Worm (Caenorhabditis elegans) whole organism, early embryonic: ENCODE results near the gene C15B12.2.

ENCODE experiments used
- B0310.2 ChIP-seq: sonication (generic microtip); optimal IDR thresholded peaks from 2 replicates; lab custom pipeline; 2016; ENCODE audit warnings: mild to moderate bottlenecking, missing genetic modification characterization, missing compliant biosample characterization
- F13C5.2 ChIP-seq: sonication (generic microtip); optimal IDR thresholded peaks from 2 replicates; lab custom pipeline; 2017; ENCODE audit warnings: mild to moderate bottlenecking, missing genetic modification characterization, inconsistent platforms, missing compliant biosample characterization
- aly-1 ChIP-seq: sonication (generic microtip); optimal IDR thresholded peaks from 2 replicates; lab custom pipeline; 2016; ENCODE audit warnings: missing genetic modification characterization, missing compliant biosample characterization
- ama-1 ChIP-seq: fragments of 150-350 bp; optimal IDR thresholded peaks from 2 replicates; lab custom pipeline; 2014
- ceh-13 ChIP-seq: fragments of 200-800 bp; sonication (Bioruptor generic); optimal IDR thresholded peaks from 2 replicates; lab custom pipeline; 2018; ENCODE audit warnings: mild to moderate bottlenecking, missing genetic modification characterization, missing compliant biosample characterization
- ceh-36 ChIP-seq: sonication (generic microtip); optimal IDR thresholded peaks from 2 replicates; lab custom pipeline; 2016; ENCODE audit warnings: missing genetic modification characterization, inconsistent platforms, missing compliant biosample characterization
- ets-7 ChIP-seq: sonication (generic microtip); optimal IDR thresholded peaks from 2 replicates; lab custom pipeline; 2016; ENCODE audit warnings: missing genotype, missing genetic modification characterization, missing compliant biosample characterization
- flt-1 ChIP-seq: fragments of 200-800 bp; sonication (Bioruptor generic); IDR thresholded peaks from 2 replicates; pipeline ENCODE4 v1.3.6; 2022; ENCODE audit warnings: missing genetic modification characterization, missing compliant biosample characterization
- hmbx-1 ChIP-seq: sonication (generic microtip); optimal IDR thresholded peaks from 2 replicates; lab custom pipeline; 2016; ENCODE audit warnings: mild to moderate bottlenecking, missing genetic modification characterization, missing compliant biosample characterization
- hmg-4 ChIP-seq: fragments of 200-800 bp; sonication (Bioruptor generic); optimal IDR thresholded peaks from 2 replicates; lab custom pipeline; 2018; ENCODE audit warnings: mild to moderate bottlenecking, missing genetic modification characterization, missing compliant biosample characterization
- hnd-1 ChIP-seq: sonication (generic microtip); optimal IDR thresholded peaks from 2 replicates; lab custom pipeline; 2016; ENCODE audit warnings: missing genetic modification characterization, missing compliant biosample characterization
- pes-1 ChIP-seq: fragments of 200-800 bp; sonication (Bioruptor generic); IDR thresholded peaks from 2 replicates; pipeline ENCODE4 v1.3.6; 2022; ENCODE audit warnings: missing genetic modification reagents, missing genetic modification characterization, missing compliant biosample characterization
- scrt-1 ChIP-seq: fragments of 200-800 bp; sonication (Bioruptor generic); IDR thresholded peaks from 2 replicates; pipeline ENCODE4 v1.3.6; 2022; ENCODE audit warnings: missing genetic modification characterization, missing compliant biosample characterization
- sea-1 ChIP-seq: fragments of 200-800 bp; sonication (Bioruptor generic); conservative IDR thresholded peaks from 2 replicates; pipeline ENCODE4 v1.3.6; 2022; ENCODE audit warnings: missing genetic modification characterization, missing compliant biosample characterization
- tbx-11 ChIP-seq: fragments of 200-800 bp; sonication (Bioruptor generic); IDR thresholded peaks from 2 replicates; pipeline ENCODE4 v1.3.6; 2022; ENCODE audit warnings: missing genetic modification characterization, missing compliant biosample characterization
- tbx-37 ChIP-seq: fragments of 200-800 bp; sonication (Bioruptor generic); conservative IDR thresholded peaks from 2 replicates; pipeline ENCODE4 v1.3.6; 2022; ENCODE audit warnings: missing genetic modification reagents, missing genetic modification characterization, missing compliant biosample characterization
- tra-4 ChIP-seq: sonication (generic microtip); optimal IDR thresholded peaks from 2 replicates; lab custom pipeline; 2017; ENCODE audit warnings: missing genetic modification characterization, missing compliant biosample characterization

Gene C15B12.2

DNA sequence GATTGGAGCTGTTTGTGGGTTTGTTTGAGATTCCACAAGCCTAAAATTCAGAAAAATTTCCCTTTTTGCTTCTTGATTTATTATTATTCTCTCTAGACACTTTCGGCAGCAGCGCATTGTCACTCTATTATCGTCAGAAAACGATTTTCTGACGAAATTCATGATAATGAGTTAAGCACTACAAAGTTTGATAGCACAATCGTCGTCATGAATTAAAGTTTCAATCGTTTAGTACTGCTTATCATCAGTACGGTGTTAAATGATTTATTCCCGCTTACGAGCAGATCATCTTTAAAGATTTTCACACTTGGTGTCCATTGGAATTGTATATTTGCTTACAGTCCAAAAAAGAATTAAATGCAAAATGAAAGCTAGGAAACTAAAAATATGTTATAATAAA is 33.7 kb upstream of the C15B12.2 start:
- no peak for TF ChIP-seq hmg-4
- no peak for TF ChIP-seq pes-1
- no peak for TF ChIP-seq hnd-1 (tag; lab: Kevin White, UChicago)
- no peak for TF ChIP-seq sea-1 (GFP tag; lab: Robert Waterston, UW)
- TF ChIP-seq aly-1 (tag; lab: Kevin White, UChicago): no peak
- TF ChIP-seq tbx-37 (GFP tag; lab: Robert Waterston, UW): no peak
- TF ChIP-seq flt-1: no peak
- TF ChIP-seq tra-4: no peak

DNA sequence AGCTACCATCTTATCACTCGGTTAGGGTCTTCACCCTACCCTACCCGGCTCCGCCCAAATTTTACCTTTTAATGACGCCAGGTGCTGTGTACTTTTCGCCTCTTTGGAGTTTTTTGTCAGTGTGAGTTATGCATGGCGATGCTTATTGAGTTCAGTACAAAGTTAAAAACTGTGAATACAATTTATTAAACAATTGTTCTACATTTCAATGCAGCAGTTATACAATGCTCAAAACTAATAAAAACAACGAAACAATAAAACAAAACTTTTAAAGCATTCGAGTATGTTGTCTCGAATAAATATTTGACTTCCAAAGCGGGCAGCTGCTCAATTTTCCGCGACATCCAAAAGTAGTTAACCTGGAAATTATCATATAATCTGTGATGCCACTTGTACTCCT is 32.7 kb upstream of the C15B12.2 start, which contains the start of gene ctsa-2:
ctsa-2 (minus strand) TSS at position 101 of the 400 bp plus-strand sequence.
- TF ChIP-seq tra-4 (no peak), hmg-4 (no peak), hnd-1 (tag; lab: Kevin White, UChicago) (no peak), F13C5.2 (tag; lab: Kevin White, UChicago) (no peak), pes-1 (no peak), tbx-11 (GFP tag; lab: Robert Waterston, UW) (no peak), ceh-36 (tag; lab: Kevin White, UChicago) (no peak), B0310.2 (no peak), scrt-1 (no peak), sea-1 (GFP tag; lab: Robert Waterston, UW) (no peak), tbx-37 (GFP tag; lab: Robert Waterston, UW) (no peak), hmbx-1 (no peak), ets-7 (tag; lab: Kevin White, UChicago) (no peak), flt-1 (no peak), ceh-13 (GFP tag; lab: Kevin White, UChicago) (no peak), ama-1 (no peak), aly-1 (tag; lab: Kevin White, UChicago) (no peak)

DNA sequence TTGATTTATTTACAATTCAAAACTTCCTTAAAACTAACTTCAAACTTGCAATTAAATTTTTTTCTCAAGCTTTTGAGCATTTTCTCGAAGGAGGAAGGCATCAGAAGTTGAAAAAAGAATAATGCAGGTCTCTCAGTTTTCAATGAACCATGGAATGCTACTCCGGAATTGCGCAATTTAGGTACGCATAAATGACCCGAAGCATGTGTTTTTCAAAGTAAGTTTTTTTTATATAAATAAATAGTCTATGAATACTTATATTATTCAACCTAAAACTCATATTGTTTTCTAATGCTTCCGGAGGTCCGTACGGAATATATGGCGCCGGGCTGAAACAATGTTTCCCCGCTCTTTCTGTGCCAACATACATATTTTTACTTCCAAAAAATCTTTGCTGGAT is 29.5 kb upstream of the C15B12.2 start, which contains the start of gene K10C2.2:
K10C2.2 (minus strand) TSS at position 101 of the 400 bp plus-strand sequence.
- TF ChIP-seq tbx-11 (GFP tag; lab: Robert Waterston, UW) (no peak), tra-4 (no peak), F13C5.2 (tag; lab: Kevin White, UChicago) (no peak), pes-1 (no peak), hmbx-1 (no peak), ama-1 (no peak), ceh-13 (GFP tag; lab: Kevin White, UChicago) (no peak), ceh-36 (tag; lab: Kevin White, UChicago) (no peak), hmg-4 (no peak), sea-1 (GFP tag; lab: Robert Waterston, UW) (no peak), ets-7 (tag; lab: Kevin White, UChicago) (no peak), tbx-37 (GFP tag; lab: Robert Waterston, UW) (no peak)

DNA sequence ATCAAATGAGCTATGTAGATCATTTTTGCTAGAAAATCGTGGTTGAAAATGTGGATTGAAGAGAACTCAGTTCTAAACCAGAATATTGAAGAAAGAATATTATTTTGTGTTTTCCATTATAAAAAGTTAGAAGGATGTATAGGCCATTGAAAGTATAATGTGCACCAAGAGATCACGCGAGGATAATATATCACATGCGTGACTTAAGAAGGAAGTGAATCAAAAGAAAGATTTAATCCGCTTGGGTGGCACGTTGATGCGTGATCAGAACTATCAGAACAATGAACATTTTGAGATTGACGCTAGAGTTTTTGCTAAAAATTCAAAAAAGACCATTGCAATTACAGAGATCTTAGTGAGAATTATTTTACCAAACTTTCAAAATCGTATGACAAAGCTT is 27.4 kb upstream of the C15B12.2 start:
- TF ChIP-seq aly-1 (tag; lab: Kevin White, UChicago): no peak
- TF ChIP-seq tbx-37 (GFP tag; lab: Robert Waterston, UW): no peak
- TF ChIP-seq pes-1: no peak
- TF ChIP-seq B0310.2: no peak
- no peak for TF ChIP-seq tbx-11 (GFP tag; lab: Robert Waterston, UW)
- no peak for TF ChIP-seq tra-4
- TF ChIP-seq ceh-36 (tag; lab: Kevin White, UChicago): no peak
- TF ChIP-seq hnd-1 (tag; lab: Kevin White, UChicago): no peak
- TF ChIP-seq hmbx-1: no peak
- TF ChIP-seq hmg-4: no peak
- no peak for TF ChIP-seq sea-1 (GFP tag; lab: Robert Waterston, UW)
- TF ChIP-seq F13C5.2 (tag; lab: Kevin White, UChicago): no peak
- TF ChIP-seq flt-1: no peak
- no peak for TF ChIP-seq ets-7 (tag; lab: Kevin White, UChicago)
- no peak for TF ChIP-seq ceh-13 (GFP tag; lab: Kevin White, UChicago)
- no peak for TF ChIP-seq scrt-1
- no peak for TF ChIP-seq ama-1

DNA sequence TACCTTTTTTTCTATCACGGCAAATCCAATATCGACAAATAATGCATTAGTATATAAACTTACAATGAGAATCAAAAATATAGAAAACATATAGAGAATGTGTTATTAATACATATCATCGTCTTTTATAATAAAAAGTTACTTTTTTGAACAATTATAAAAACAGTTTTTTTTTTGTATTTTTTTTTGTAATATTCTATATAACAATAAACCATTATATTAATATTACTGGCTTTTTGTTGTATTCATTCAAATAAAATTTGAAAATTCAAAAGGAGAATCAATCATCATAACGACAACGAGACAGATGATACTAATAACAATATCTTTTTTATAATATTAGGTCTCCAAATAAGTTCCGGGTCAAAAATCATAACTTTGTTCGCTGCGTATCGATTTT is 25.7 kb upstream of the C15B12.2 start, which contains the start of gene K10C2.8:
K10C2.8 (minus strand) TSS at position 101 of the 400 bp plus-strand sequence.
- TF ChIP-seq hmbx-1: no peak

DNA sequence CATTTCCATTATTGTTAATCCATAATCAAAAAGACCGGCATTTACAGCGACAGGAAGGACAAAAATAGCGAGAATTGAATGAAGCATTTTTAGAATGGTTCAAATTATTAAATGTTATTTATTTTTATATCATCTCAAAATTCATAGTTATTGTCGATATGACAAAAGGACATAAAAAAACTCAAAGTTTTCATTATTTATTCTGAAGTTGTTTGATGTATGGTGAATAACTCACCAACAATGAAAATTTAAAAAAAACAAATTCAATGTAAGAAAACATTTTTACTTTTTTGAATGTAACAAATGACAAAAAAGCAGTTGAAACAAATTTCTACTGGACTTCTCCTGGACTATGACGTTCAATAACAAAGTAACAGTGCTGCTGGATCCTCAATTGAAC is 22.7 kb upstream of the C15B12.2 start, which contains the start of gene K10C2.14:
K10C2.14 (minus strand) TSS at position 101 of the 400 bp plus-strand sequence.
- TF ChIP-seq scrt-1 (no peak), ceh-13 (GFP tag; lab: Kevin White, UChicago) (no peak), ama-1 (no peak), B0310.2 (no peak), F13C5.2 (tag; lab: Kevin White, UChicago) (no peak), pes-1 (no peak), flt-1 (no peak), hnd-1 (tag; lab: Kevin White, UChicago) (no peak), tra-4 (no peak), aly-1 (tag; lab: Kevin White, UChicago) (no peak), ceh-36 (tag; lab: Kevin White, UChicago) (no peak), tbx-37 (GFP tag; lab: Robert Waterston, UW) (no peak), hmbx-1 (no peak), hmg-4 (no peak)

DNA sequence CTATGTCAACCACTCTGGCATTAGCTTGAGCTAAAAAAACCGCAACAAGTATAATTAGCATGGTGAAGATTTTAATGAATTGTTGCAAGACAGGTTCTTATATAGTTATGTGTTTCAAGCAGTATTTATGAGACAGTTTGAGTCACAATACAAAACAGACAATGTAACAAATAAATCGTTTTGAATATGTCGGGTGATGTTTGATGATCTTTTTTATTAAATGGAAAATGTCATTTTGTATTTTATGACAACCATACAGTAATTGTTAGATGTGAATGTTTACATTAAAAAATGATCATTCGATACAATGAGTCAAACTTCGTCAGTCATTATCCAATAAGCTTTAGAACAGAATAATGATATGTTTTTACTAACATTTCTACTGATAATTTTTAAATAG is 19.8 kb upstream of the C15B12.2 start, which contains the start of gene K10C2.7:
K10C2.7 (minus strand) TSS at position 101 of the 400 bp plus-strand sequence.
- TF ChIP-seq aly-1 (tag; lab: Kevin White, UChicago): no peak
- TF ChIP-seq F13C5.2 (tag; lab: Kevin White, UChicago): no peak
- TF ChIP-seq scrt-1: no peak
- no peak for TF ChIP-seq hnd-1 (tag; lab: Kevin White, UChicago)
- TF ChIP-seq ets-7 (tag; lab: Kevin White, UChicago): no peak
- no peak for TF ChIP-seq hmbx-1
- no peak for TF ChIP-seq ama-1
- no peak for TF ChIP-seq tbx-37 (GFP tag; lab: Robert Waterston, UW)
- TF ChIP-seq hmg-4: no peak
- TF ChIP-seq flt-1: no peak
- TF ChIP-seq tra-4: no peak
- TF ChIP-seq B0310.2: no peak
- no peak for TF ChIP-seq ceh-36 (tag; lab: Kevin White, UChicago)
- no peak for TF ChIP-seq tbx-11 (GFP tag; lab: Robert Waterston, UW)
- TF ChIP-seq pes-1: no peak
- no peak for TF ChIP-seq sea-1 (GFP tag; lab: Robert Waterston, UW)
- TF ChIP-seq ceh-13 (GFP tag; lab: Kevin White, UChicago): no peak

DNA sequence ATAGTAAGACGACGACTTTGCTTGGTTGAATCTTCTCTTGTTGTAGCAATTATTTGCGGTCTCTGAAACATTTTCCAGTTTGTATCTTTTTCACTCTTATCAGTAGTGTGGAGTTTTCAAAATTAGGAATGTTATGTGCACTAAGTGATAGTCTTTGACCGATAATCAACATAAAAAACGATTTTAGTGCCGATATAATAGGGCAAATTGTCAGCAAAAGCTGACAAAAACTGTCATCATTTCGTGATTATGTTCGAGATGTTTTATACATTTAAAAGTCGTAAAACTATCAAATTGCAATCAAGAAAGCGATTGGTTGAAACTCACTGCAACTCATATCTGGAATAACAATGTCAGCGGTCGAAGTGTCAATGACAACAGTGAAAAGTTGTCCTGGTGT is 18.0 kb upstream of the C15B12.2 start:
- TF ChIP-seq ama-1 (no peak), ceh-36 (tag; lab: Kevin White, UChicago) (no peak), pes-1 (no peak), aly-1 (tag; lab: Kevin White, UChicago) (no peak), sea-1 (GFP tag; lab: Robert Waterston, UW) (no peak), F13C5.2 (tag; lab: Kevin White, UChicago) (no peak), ceh-13 (GFP tag; lab: Kevin White, UChicago) (no peak), hnd-1 (tag; lab: Kevin White, UChicago) (no peak)
